Fruit fly (Drosophila melanogaster) whole organism, embryonic: Measurements from ENCODE around the gene CG15347.

Experiments used
- ATbp ChIP-seq: fragments of 200-800 bp; sonication (Bioruptor generic); optimal IDR thresholded peaks from 2 replicates; lab custom pipeline; 2017; ENCODE audit warnings: missing biosample characterization, mild to moderate bottlenecking, missing genetic modification characterization, missing genetic modification reagents
- Asciz ChIP-seq: fragments of 200-800 bp; sonication (Bioruptor generic); optimal IDR thresholded peaks from 2 replicates; lab custom pipeline; 2017; ENCODE audit warnings: missing biosample characterization, mild to moderate bottlenecking, missing genetic modification characterization, missing genetic modification reagents
- CG1024 ChIP-seq: fragments of 200-800 bp; sonication (Bioruptor generic); IDR thresholded peaks from 2 replicates; pipeline ENCODE4 v1.3.6; 2022; ENCODE audit warnings: missing biosample characterization, missing genetic modification characterization
- CG11560 ChIP-seq: fragments of 200-800 bp; sonication (Bioruptor generic); IDR thresholded peaks from 3 replicates; pipeline ENCODE4 v1.3.6; 2022; ENCODE audit warnings: missing biosample characterization, missing genetic modification characterization
- CG13424 ChIP-seq: fragments of 200-800 bp; sonication (Bioruptor generic); optimal IDR thresholded peaks from 2 replicates; lab custom pipeline; 2019; ENCODE audit warnings: missing biosample characterization, mild to moderate bottlenecking, missing genetic modification characterization, moderate library complexity
- CG15601 ChIP-seq: fragments of 200-800 bp; sonication (Bioruptor generic); optimal IDR thresholded peaks from 3 replicates; lab custom pipeline; 2019; ENCODE audit warnings: missing biosample characterization, mild to moderate bottlenecking, missing genetic modification characterization, moderate library complexity
- CG17359 ChIP-seq: fragments of 200-800 bp; sonication (Bioruptor generic); optimal IDR thresholded peaks from 3 replicates; lab custom pipeline; 2018; ENCODE audit warnings: missing biosample characterization, mild to moderate bottlenecking, missing genetic modification characterization, moderate library complexity
- CG17829 ChIP-seq: fragments of 200-800 bp; optimal IDR thresholded peaks from 2 replicates; lab custom pipeline; 2019; ENCODE audit warnings: missing biosample characterization, mild to moderate bottlenecking, missing genetic modification characterization, moderate library complexity
- CG18011 ChIP-seq: fragments of 200-800 bp; sonication (Bioruptor generic); optimal IDR thresholded peaks from 2 replicates; lab custom pipeline; 2017; ENCODE audit warnings: missing biosample characterization, missing genetic modification characterization, mild to moderate bottlenecking, moderate library complexity, missing genotype
- CG30431 ChIP-seq: fragments of 200-800 bp; sonication (Bioruptor generic); optimal IDR thresholded peaks from 2 replicates; lab custom pipeline; 2017; ENCODE audit warnings: missing biosample characterization, missing genetic modification characterization
- CG32532 ChIP-seq: fragments of 200-800 bp; sonication (Bioruptor generic); IDR thresholded peaks from 2 replicates; pipeline ENCODE4 v1.3.6; 2022; ENCODE audit warnings: missing biosample characterization, missing genetic modification characterization
- CG34376 ChIP-seq: fragments of 200-800 bp; sonication (Bioruptor generic); optimal IDR thresholded peaks from 2 replicates; lab custom pipeline; 2018; ENCODE audit warnings: missing biosample characterization, mild to moderate bottlenecking, missing genetic modification characterization
- CG4328 ChIP-seq: fragments of 200-800 bp; sonication (Bioruptor generic); optimal IDR thresholded peaks from 3 replicates; lab custom pipeline; 2017; ENCODE audit warnings: missing biosample characterization, missing genetic modification reagents, missing genetic modification characterization
- CG4730 ChIP-seq: fragments of 200-800 bp; sonication (Bioruptor generic); IDR thresholded peaks from 2 replicates; pipeline ENCODE4 v1.3.6; 2022; ENCODE audit warnings: missing biosample characterization, missing genetic modification characterization
- CG6765 ChIP-seq: fragments of 200-800 bp; sonication (Bioruptor generic); optimal IDR thresholded peaks from 3 replicates; lab custom pipeline; 2017; ENCODE audit warnings: missing biosample characterization, mild to moderate bottlenecking, missing genetic modification characterization
- CG7271 ChIP-seq: fragments of 200-800 bp; sonication (Bioruptor generic); optimal IDR thresholded peaks from 2 replicates; lab custom pipeline; 2018; ENCODE audit warnings: missing biosample characterization, mild to moderate bottlenecking, missing genetic modification characterization, moderate library complexity
- CG8388 ChIP-seq: fragments of 200-800 bp; sonication (Bioruptor generic); optimal IDR thresholded peaks from 2 replicates; lab custom pipeline; 2019; ENCODE audit warnings: missing biosample characterization, mild to moderate bottlenecking, missing genetic modification characterization, moderate library complexity
- CG8944 ChIP-seq: fragments of 200-800 bp; sonication (Bioruptor generic); optimal IDR thresholded peaks from 3 replicates; lab custom pipeline; 2016; ENCODE audit warnings: missing biosample characterization, missing genetic modification characterization
- CG9437 ChIP-seq: fragments of 200-800 bp; sonication (Bioruptor generic); optimal IDR thresholded peaks from 2 replicates; lab custom pipeline; 2018; ENCODE audit warnings: missing biosample characterization, mild to moderate bottlenecking, missing genetic modification characterization
- CkIIα-i1 ChIP-seq: fragments of 200-800 bp; sonication (Bioruptor generic); IDR thresholded peaks from 2 replicates; pipeline ENCODE4 v1.3.6; 2022; ENCODE audit warnings: missing biosample characterization, missing genetic modification characterization
- Dbx ChIP-seq: fragments of 200-800 bp; sonication (Bioruptor generic); IDR thresholded peaks from 3 replicates; pipeline ENCODE4 v1.3.6; 2022; ENCODE audit warnings: missing biosample characterization, missing genetic modification characterization
- Dfd ChIP-seq, 2 experiments: fragments of >200 bp; optimal IDR thresholded peaks; 2 replicates each; lab custom pipeline; 2017; ENCODE audit warnings: missing biosample characterization in 2 of 2, missing genetic modification characterization in 2 of 2
- Doc2 ChIP-seq: fragments of 200-800 bp; sonication (Bioruptor generic); IDR thresholded peaks from 2 replicates; pipeline ENCODE4 v1.3.6; 2022; ENCODE audit warnings: missing biosample characterization, missing genetic modification characterization
- Ets97D ChIP-seq: fragments of 200-800 bp; sonication (Bioruptor generic); optimal IDR thresholded peaks from 3 replicates; lab custom pipeline; 2016; ENCODE audit warnings: missing biosample characterization, missing genetic modification characterization
- Jarid2 ChIP-seq: fragments of 200-800 bp; sonication (Bioruptor generic); optimal IDR thresholded peaks from 3 replicates; lab custom pipeline; 2017; ENCODE audit warnings: mild to moderate bottlenecking, missing biosample characterization, missing genetic modification reagents, missing genetic modification characterization
- NC2β ChIP-seq: fragments of 200-800 bp; sonication (Bioruptor generic); optimal IDR thresholded peaks from 2 replicates; lab custom pipeline; 2016; ENCODE audit warnings: missing biosample characterization, missing genetic modification characterization
- Poxn ChIP-seq: fragments of 200-800 bp; sonication (Bioruptor generic); IDR thresholded peaks from 2 replicates; pipeline ENCODE4 v1.3.6; 2022; ENCODE audit warnings: missing biosample characterization, missing genetic modification characterization
- ash1 ChIP-seq: fragments of 200-800 bp; sonication (Bioruptor generic); optimal IDR thresholded peaks from 2 replicates; lab custom pipeline; 2018; ENCODE audit warnings: missing biosample characterization, mild to moderate bottlenecking, missing genetic modification characterization
- bbx ChIP-seq: fragments of 200-800 bp; sonication (Bioruptor generic); IDR thresholded peaks from 2 replicates; pipeline ENCODE4 v1.3.6; 2022; ENCODE audit warnings: missing biosample characterization, missing genetic modification characterization; ENCODE audit not compliant: partially characterized antibody
- bigmax ChIP-seq: fragments of 200-800 bp; sonication (Bioruptor generic); optimal IDR thresholded peaks from 2 replicates; lab custom pipeline; 2018; ENCODE audit warnings: missing biosample characterization, mild to moderate bottlenecking, missing genetic modification characterization
- caup ChIP-seq: fragments of 200-800 bp; sonication (Bioruptor generic); optimal IDR thresholded peaks from 3 replicates; lab custom pipeline; 2017; ENCODE audit warnings: missing biosample characterization, mild to moderate bottlenecking, missing genetic modification characterization, moderate library complexity; ENCODE audit not compliant: severe bottlenecking
- crc ChIP-seq: fragments of 200-800 bp; sonication (Bioruptor generic); optimal IDR thresholded peaks from 2 replicates; lab custom pipeline; 2016; ENCODE audit warnings: missing biosample characterization, missing genetic modification characterization
- croc ChIP-seq: fragments of 200-800 bp; sonication (Bioruptor generic); conservative IDR thresholded peaks from 3 replicates; pipeline ENCODE4 v1.3.6; 2022; ENCODE audit warnings: missing biosample characterization, missing genetic modification characterization
- da ChIP-seq: fragments of 200-800 bp; sonication (Bioruptor generic); optimal IDR thresholded peaks from 2 replicates; lab custom pipeline; 2016; ENCODE audit warnings: missing biosample characterization, missing genetic modification characterization
- dpn ChIP-seq, 2 experiments: fragments of 200-800 bp; sonication (Bioruptor generic); optimal IDR thresholded peaks; 3 replicates each; lab custom pipeline; 2016; ENCODE audit warnings: missing biosample characterization in 2 of 2, missing genetic modification characterization in 2 of 2
- eyg ChIP-seq: fragments of 200-800 bp; sonication (Bioruptor generic); optimal IDR thresholded peaks from 3 replicates; lab custom pipeline; 2016; ENCODE audit warnings: missing biosample characterization, missing genetic modification characterization
- gfzf ChIP-seq: fragments of 200-800 bp; sonication (Bioruptor generic); optimal IDR thresholded peaks from 2 replicates; lab custom pipeline; 2016; ENCODE audit warnings: missing biosample characterization, mild to moderate bottlenecking, missing genetic modification characterization, moderate library complexity
- gsb ChIP-seq: fragments of 200-800 bp; sonication (Bioruptor generic); IDR thresholded peaks from 2 replicates; pipeline ENCODE4 v1.3.6; 2022; ENCODE audit warnings: missing biosample characterization, missing genetic modification characterization
- gsb-n ChIP-seq: fragments of 200-800 bp; sonication (Bioruptor generic); optimal IDR thresholded peaks from 3 replicates; lab custom pipeline; 2018; ENCODE audit warnings: missing biosample characterization, mild to moderate bottlenecking, missing genetic modification characterization
- jumu ChIP-seq: fragments of 200-800 bp; sonication (Bioruptor generic); optimal IDR thresholded peaks from 3 replicates; lab custom pipeline; 2016; ENCODE audit warnings: missing biosample characterization, missing genetic modification characterization
- nmo ChIP-seq: fragments of 200-800 bp; sonication (Bioruptor generic); optimal IDR thresholded peaks from 2 replicates; lab custom pipeline; 2018; ENCODE audit warnings: missing biosample characterization, mild to moderate bottlenecking, missing genetic modification characterization, moderate library complexity
- odd ChIP-seq: fragments of 200-800 bp; sonication (Bioruptor generic); optimal IDR thresholded peaks from 2 replicates; lab custom pipeline; 2017; ENCODE audit warnings: missing biosample characterization, mild to moderate bottlenecking, missing genetic modification characterization
- pfk ChIP-seq: fragments of 200-800 bp; sonication (Bioruptor generic); optimal IDR thresholded peaks from 2 replicates; lab custom pipeline; 2018; ENCODE audit warnings: missing biosample characterization, mild to moderate bottlenecking, missing genetic modification characterization, moderate library complexity
- pho ChIP-seq: fragments of 200-800 bp; sonication (Bioruptor generic); optimal IDR thresholded peaks from 2 replicates; lab custom pipeline; 2016; ENCODE audit warnings: missing biosample characterization, missing genetic modification characterization
- pum ChIP-seq: fragments of 200-800 bp; sonication (Bioruptor generic); optimal IDR thresholded peaks from 2 replicates; lab custom pipeline; 2016; ENCODE audit warnings: missing biosample characterization, missing genetic modification characterization
- row ChIP-seq: fragments of 200-800 bp; sonication (Bioruptor generic); IDR thresholded peaks from 3 replicates; pipeline ENCODE4 v1.3.6; 2022; ENCODE audit warnings: missing biosample characterization, missing genetic modification characterization
- run ChIP-seq: fragments of 200-800 bp; sonication (Bioruptor generic); optimal IDR thresholded peaks from 3 replicates; lab custom pipeline; 2018; ENCODE audit warnings: missing biosample characterization, mild to moderate bottlenecking, missing genetic modification characterization
- sc ChIP-seq, 3 experiments: fragments of >200 bp in 2 of 3; fragments of 200-800 bp in 1 of 3; sonication (Bioruptor generic) in 1 of 3; optimal IDR thresholded peaks; 2 replicates in 2 of 3; 3 replicates in 1 of 3; lab custom pipeline; 2017; ENCODE audit warnings: mild to moderate bottlenecking in 1 of 3, missing biosample characterization in 1 of 3, missing genetic modification characterization in 1 of 3, missing genetic modification reagents in 1 of 3
- wek ChIP-seq: fragments of 200-800 bp; sonication (Bioruptor generic); optimal IDR thresholded peaks from 3 replicates; lab custom pipeline; 2018; ENCODE audit warnings: missing biosample characterization, mild to moderate bottlenecking, missing genetic modification characterization, moderate library complexity

Gene CG15347

dm6 chrX:8455019-8455555 lies 5.6 kb downstream of the CG15347 start, which contains the start of gene org-1 (continued):
- peak; percentile 22 for TF ChIP-seq pfk
- peak; percentile 97 for TF ChIP-seq CG4730 (GFP tag; lab: Robert Waterston, UW)
- TF ChIP-seq gsb-n (tag; lab: Kevin White, UChicago), result peak; percentile 95
- TF ChIP-seq CG4328, result peak; percentile 88
- peak; percentile 79 for TF ChIP-seq CG7271
- peak; percentile 74 for TF ChIP-seq wek (GFP tag; lab: Kevin White, UChicago)
- no peak for TF ChIP-seq ash1 (GFP tag; lab: Kevin White, UChicago)
- peak; percentile 89 to 95 for TF ChIP-seq dpn (GFP tag; optimal IDR thresholded peaks at IDR 0.05; lab: Kevin White, UChicago)
- TF ChIP-seq Dfd (GFP tag; optimal IDR thresholded peaks at IDR 0.05; lab: Kevin White, UChicago), result no peak
- TF ChIP-seq CG8388, result peak; percentile 95
- peak; percentile 21 for TF ChIP-seq eyg (GFP tag; lab: Kevin White, UChicago)
- TF ChIP-seq row (GFP tag; lab: Robert Waterston, UW), result peak; percentile 99
- no peak for TF ChIP-seq gfzf
- peak; percentile 73 for TF ChIP-seq CG6765 (GFP tag; lab: Kevin White, UChicago)
- TF ChIP-seq CG15601 (tag; lab: Kevin White, UChicago), result peak; percentile 94
- TF ChIP-seq CG1024 (GFP tag; lab: Robert Waterston, UW), result peak; percentile 95
- peak; percentile 86 for TF ChIP-seq Doc2
- peak; percentile 25 for TF ChIP-seq bigmax (GFP tag; lab: Kevin White, UChicago)
- peak; percentile 73 for TF ChIP-seq Jarid2 (GFP tag; lab: Kevin White, UChicago)
- TF ChIP-seq CG11560 (tag; lab: Robert Waterston, UW), result peak; percentile 90
- peak; percentile 95 for TF ChIP-seq CG30431 (GFP tag; lab: Kevin White, UChicago)
- peak; percentile 79 for TF ChIP-seq CG9437 (GFP tag; lab: Kevin White, UChicago)
- TF ChIP-seq CG17359 (tag; lab: Kevin White, UChicago), result peak; percentile 96
- TF ChIP-seq sc (optimal IDR thresholded peaks at IDR 0.05; lab: Kevin White, UChicago), result no peak
- TF ChIP-seq sc (GFP tag; optimal IDR thresholded peaks at IDR 0.05; lab: Kevin White, UChicago), result peak; percentile 93
- peak; percentile 97 for TF ChIP-seq CG13424 (tag; lab: Kevin White, UChicago)
- peak; percentile 89 for TF ChIP-seq caup
- TF ChIP-seq CG8944 (GFP tag; lab: Kevin White, UChicago), result peak; percentile 86
- TF ChIP-seq odd (GFP tag; lab: Kevin White, UChicago), result peak; percentile 80
- peak; percentile 84 for TF ChIP-seq Poxn (GFP tag; lab: Robert Waterston, UW)
- peak; percentile 76; the same call in 1 of the 2 replicates for TF ChIP-seq CkIIα-i1 (GFP tag; lab: Robert Waterston, UW)
- TF ChIP-seq CG17829 (tag; lab: Kevin White, UChicago), result peak; percentile 97
- peak; percentile 84 for TF ChIP-seq NC2β (GFP tag; lab: Kevin White, UChicago)
- TF ChIP-seq jumu (GFP tag; lab: Kevin White, UChicago), result peak; percentile 85
- TF ChIP-seq Dbx (GFP tag; lab: Robert Waterston, UW), result peak; percentile 94
- peak; percentile 91 for TF ChIP-seq ATbp
- peak; percentile 89 for TF ChIP-seq Asciz (GFP tag; lab: Kevin White, UChicago)
- peak; percentile 97 for TF ChIP-seq nmo
- peak; percentile 66 for TF ChIP-seq CG18011 (GFP tag; lab: Kevin White, UChicago)
- peak; percentile 83 for TF ChIP-seq run (tag; lab: Kevin White, UChicago)
- peak; percentile 96 for TF ChIP-seq CG32532 (GFP tag; lab: Robert Waterston, UW)
- TF ChIP-seq crc (GFP tag; lab: Kevin White, UChicago), result peak; percentile 60
- TF ChIP-seq croc (GFP tag; lab: Robert Waterston, UW), result peak; percentile 98
- TF ChIP-seq da (GFP tag; lab: Kevin White, UChicago), result peak; percentile 73
- TF ChIP-seq bbx, result no peak
- peak; percentile 89 for TF ChIP-seq pum (GFP tag; lab: Kevin White, UChicago)
- peak; percentile 66 for TF ChIP-seq pho (GFP tag; lab: Kevin White, UChicago)
- TF ChIP-seq gsb (GFP tag; lab: Robert Waterston, UW), result peak; percentile 94
- TF ChIP-seq CG34376, result peak; percentile 58
- TF ChIP-seq Ets97D (GFP tag; lab: Kevin White, UChicago), result peak; percentile 57
